ENCODE assay signal across 1 fruit fly cellular context in the genomic region with DNA sequence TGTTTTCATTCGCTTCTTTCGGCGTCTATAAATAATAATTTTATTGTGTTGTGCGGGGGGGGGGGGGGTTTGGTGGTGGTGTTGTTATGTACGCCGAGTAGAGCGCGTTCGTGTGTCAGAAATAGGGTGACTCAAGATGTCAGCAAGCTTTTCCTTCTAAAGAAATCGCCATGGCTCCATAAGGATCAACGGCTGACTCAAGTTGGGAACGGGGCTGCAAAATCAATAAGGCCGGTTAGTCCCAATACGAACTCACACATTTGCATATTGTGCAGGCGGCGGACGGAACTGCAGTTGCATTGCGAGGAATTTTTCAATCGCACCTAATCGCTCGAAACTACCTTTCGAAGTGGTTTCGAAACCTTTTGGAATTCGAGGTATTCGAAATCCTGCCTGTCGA.
TF ChIP-seq lines count a peak whose summit lies in the region.

No protein-coding gene starts in this region.

TF ChIP-seq in whole organism, embryonic, 481 proteins besides CTCF, POLR2A, EP300 and RAD21 (continued from another document and continues in another):
- TF ChIP-seq Dll (GFP tag; IDR thresholded peaks at IDR 0.05; lab: Robert Waterston, UW; ENCODE audit: partially characterized antibody) (no peak), lbe (GFP tag; optimal IDR thresholded peaks at IDR 0.05; lab: Kevin White, UChicago) (no peak), nau (GFP tag; optimal IDR thresholded peaks at IDR 0.05; lab: Kevin White, UChicago) (no peak), H15 (GFP tag; IDR thresholded peaks at IDR 0.05; lab: Robert Waterston, UW) (0 out of 3 replicates have a peak, but pooled peaks have one; percentile 9), maf-S (GFP tag; optimal IDR thresholded peaks at IDR 0.05; lab: Kevin White, UChicago) (no peak), CG31441 (GFP tag; IDR thresholded peaks at IDR 0.05; lab: Robert Waterston, UW) (no peak), Optix (GFP tag; IDR thresholded peaks at IDR 0.05; lab: Robert Waterston, UW) (peak; percentile 25; the same call in 2 of the 3 replicates), esg (GFP tag; conservative IDR thresholded peaks at IDR 0.05; lab: Robert Waterston, UW) (peak; percentile 46), CG7745 (tag; optimal IDR thresholded peaks at IDR 0.05; lab: Kevin White, UChicago) (no peak), CG8944 (GFP tag; optimal IDR thresholded peaks at IDR 0.05; lab: Kevin White, UChicago) (no peak), nmo (GFP tag; optimal IDR thresholded peaks at IDR 0.05; lab: Kevin White, UChicago) (no peak), Mad (GFP tag; optimal IDR thresholded peaks at IDR 0.05; lab: Kevin White, UChicago) (no peak), Trl (optimal IDR thresholded peaks at IDR 0.05; lab: Kevin White, UChicago) (no peak), Trl (GFP tag; optimal IDR thresholded peaks at IDR 0.05; lab: Kevin White, UChicago) (no peak), CG17829 (tag; optimal IDR thresholded peaks at IDR 0.05; lab: Kevin White, UChicago) (no peak), croc (GFP tag; conservative IDR thresholded peaks at IDR 0.05; lab: Robert Waterston, UW) (no peak), CG14050 (GFP tag; IDR thresholded peaks at IDR 0.05; lab: Robert Waterston, UW) (peak; percentile 23; the same call in 1 of the 3 replicates), CoRest (tag; optimal IDR thresholded peaks at IDR 0.05; lab: Kevin White, UChicago) (peak; percentile 51), CG1832 (GFP tag; optimal IDR thresholded peaks at IDR 0.05; lab: Kevin White, UChicago) (no peak), Spps (tag; optimal IDR thresholded peaks at IDR 0.05; lab: Kevin White, UChicago) (no peak), CG16863 (GFP tag; optimal IDR thresholded peaks at IDR 0.05; lab: Kevin White, UChicago) (peak; percentile 4), Dp (GFP tag; optimal IDR thresholded peaks at IDR 0.05; lab: Kevin White, UChicago) (no peak), CG15479 (GFP tag; optimal IDR thresholded peaks at IDR 0.05; lab: Kevin White, UChicago) (no peak), Hey (tag; optimal IDR thresholded peaks at IDR 0.05; lab: Kevin White, UChicago) (no peak), CG7271 (tag; optimal IDR thresholded peaks at IDR 0.05; lab: Kevin White, UChicago) (no peak), grn (GFP tag; optimal IDR thresholded peaks at IDR 0.05; lab: Kevin White, UChicago) (no peak), Sox102F (GFP tag; optimal IDR thresholded peaks at IDR 0.05; lab: Kevin White, UChicago) (peak; percentile 44), grau (tag; optimal IDR thresholded peaks at IDR 0.05; lab: Kevin White, UChicago) (peak; percentile 53), Hr39 (optimal IDR thresholded peaks at IDR 0.05; lab: Kevin White, UChicago) (no peak), cad (GFP tag; optimal IDR thresholded peaks at IDR 0.05; lab: Kevin White, UChicago) (no peak), CG17385 (GFP tag; optimal IDR thresholded peaks at IDR 0.05; lab: Kevin White, UChicago) (no peak), Doc2 (GFP tag; IDR thresholded peaks at IDR 0.05; lab: Robert Waterston, UW) (no peak), twi (tag; optimal IDR thresholded peaks at IDR 0.05; lab: Kevin White, UChicago) (no peak), sens (GFP tag; lab: Kevin White, UChicago) (no peak), CG9876 (GFP tag; optimal IDR thresholded peaks at IDR 0.05; lab: Kevin White, UChicago) (no peak), CG1792 (GFP tag; optimal IDR thresholded peaks at IDR 0.05; lab: Kevin White, UChicago) (no peak), nerfin-2 (GFP tag; IDR thresholded peaks at IDR 0.05; lab: Robert Waterston, UW; ENCODE audit: partially characterized antibody) (no peak), gro (GFP tag; optimal IDR thresholded peaks at IDR 0.05; lab: Kevin White, UChicago) (peak; percentile 4), CG3281 (GFP tag; optimal IDR thresholded peaks at IDR 0.05; lab: Kevin White, UChicago) (peak; percentile 44), slp2 (GFP tag; optimal IDR thresholded peaks at IDR 0.05; lab: Kevin White, UChicago) (no peak), schlank (tag; optimal IDR thresholded peaks at IDR 0.05; lab: Kevin White, UChicago) (no peak), Mrtf (GFP tag; IDR thresholded peaks at IDR 0.05; lab: Robert Waterston, UW) (no peak), mld (GFP tag; IDR thresholded peaks at IDR 0.05; lab: Robert Waterston, UW; ENCODE audit: partially characterized antibody) (no peak), CG10654 (GFP tag; optimal IDR thresholded peaks at IDR 0.05; lab: Kevin White, UChicago) (no peak), Eip74EF (GFP tag; optimal IDR thresholded peaks at IDR 0.05; lab: Kevin White, UChicago) (no peak), ssp (GFP tag; IDR thresholded peaks at IDR 0.05; lab: Robert Waterston, UW) (no peak), nom (GFP tag; optimal IDR thresholded peaks at IDR 0.05; lab: Kevin White, UChicago) (no peak), Usf (GFP tag; optimal IDR thresholded peaks at IDR 0.05; lab: Kevin White, UChicago) (no peak), CG7963 (GFP tag; IDR thresholded peaks at IDR 0.05; lab: Robert Waterston, UW; ENCODE audit: partially characterized antibody) (no peak), CG18262 (tag; optimal IDR thresholded peaks at IDR 0.05; lab: Kevin White, UChicago) (no peak), CG7987 (GFP tag; optimal IDR thresholded peaks at IDR 0.05; lab: Kevin White, UChicago) (no peak), CG16779 (GFP tag; IDR thresholded peaks at IDR 0.05; lab: Robert Waterston, UW) (no peak), CG13624 (GFP tag; optimal IDR thresholded peaks at IDR 0.05; lab: Kevin White, UChicago) (no peak), CG7556 (GFP tag; optimal IDR thresholded peaks at IDR 0.05; lab: Kevin White, UChicago) (no peak), da (GFP tag; optimal IDR thresholded peaks at IDR 0.05; lab: Kevin White, UChicago) (no peak), YL-1 (GFP tag; optimal IDR thresholded peaks at IDR 0.05; lab: Kevin White, UChicago) (no peak), seq (GFP tag; IDR thresholded peaks at IDR 0.05; lab: Robert Waterston, UW) (peak; percentile 17; the same call in 1 of the 2 replicates), CG17186 (GFP tag; optimal IDR thresholded peaks at IDR 0.05; lab: Kevin White, UChicago) (no peak), CG3838 (GFP tag; optimal IDR thresholded peaks at IDR 0.05; lab: Kevin White, UChicago) (no peak), btn (GFP tag; optimal IDR thresholded peaks at IDR 0.05; lab: Kevin White, UChicago) (no peak), CG5953 (GFP tag; IDR thresholded peaks at IDR 0.05; lab: Robert Waterston, UW) (peak; percentile 48; the same call in 1 of the 2 replicates), CG12942 (GFP tag; optimal IDR thresholded peaks at IDR 0.05; lab: Kevin White, UChicago) (peak; percentile 19), cas (GFP tag; IDR thresholded peaks at IDR 0.05; lab: Robert Waterston, UW) (no peak), CG12155 (GFP tag; optimal IDR thresholded peaks at IDR 0.05; lab: Kevin White, UChicago) (no peak), eyg (GFP tag; optimal IDR thresholded peaks at IDR 0.05; lab: Kevin White, UChicago) (no peak), CG2678 (tag; optimal IDR thresholded peaks at IDR 0.05; lab: Kevin White, UChicago) (peak; percentile 18), CG13424 (tag; optimal IDR thresholded peaks at IDR 0.05; lab: Kevin White, UChicago) (peak; percentile 58), CG8478 (optimal IDR thresholded peaks at IDR 0.05; lab: Kevin White, UChicago) (no peak), CG4854 (GFP tag; optimal IDR thresholded peaks at IDR 0.05; lab: Kevin White, UChicago) (no peak), CG1647 (GFP tag; optimal IDR thresholded peaks at IDR 0.05; lab: Kevin White, UChicago) (no peak), CG10321 (GFP tag; IDR thresholded peaks at IDR 0.05; lab: Robert Waterston, UW) (no peak), Hr3 (GFP tag; optimal IDR thresholded peaks at IDR 0.05; lab: Kevin White, UChicago) (no peak), CG9817 (tag; optimal IDR thresholded peaks at IDR 0.05; lab: Kevin White, UChicago) (peak; percentile 61), Kr (GFP tag; optimal IDR thresholded peaks at IDR 0.05; lab: Kevin White, UChicago) (no peak), CG4707 (GFP tag; optimal IDR thresholded peaks at IDR 0.05; lab: Kevin White, UChicago) (no peak), tx (GFP tag; optimal IDR thresholded peaks at IDR 0.05; lab: Kevin White, UChicago) (no peak), mam (GFP tag; optimal IDR thresholded peaks at IDR 0.05; lab: Kevin White, UChicago) (peak; percentile 6), Ada2b (GFP tag; IDR thresholded peaks at IDR 0.05; lab: Robert Waterston, UW) (peak; percentile 60), CG1603 (tag; optimal IDR thresholded peaks at IDR 0.05; lab: Kevin White, UChicago) (no peak), CG14860 (GFP tag; IDR thresholded peaks at IDR 0.05; lab: Robert Waterston, UW; ENCODE audit: partially characterized antibody) (no peak), Lpt (GFP tag; optimal IDR thresholded peaks at IDR 0.05; lab: Kevin White, UChicago) (no peak), Sin3A (optimal IDR thresholded peaks at IDR 0.05; lab: Kevin White, UChicago) (no peak), Xbp1 (GFP tag; optimal IDR thresholded peaks at IDR 0.05; lab: Kevin White, UChicago) (peak; percentile 13), CG6272 (GFP tag; IDR thresholded peaks at IDR 0.05; lab: Robert Waterston, UW) (0 out of 2 replicates have a peak, but pooled peaks have one; percentile 24), bcd (GFP tag; optimal IDR thresholded peaks at IDR 0.05; lab: Kevin White, UChicago) (peak; percentile 15), caup (GFP tag; optimal IDR thresholded peaks at IDR 0.05; lab: Kevin White, UChicago; ENCODE audit: severe bottlenecking) (peak; percentile 6), CG3065 (GFP tag; optimal IDR thresholded peaks at IDR 0.05; lab: Kevin White, UChicago) (no peak), ap (GFP tag; IDR thresholded peaks at IDR 0.05; lab: Robert Waterston, UW) (no peak), CG17802 (tag; optimal IDR thresholded peaks at IDR 0.05; lab: Kevin White, UChicago) (no peak), CG12104 (GFP tag; optimal IDR thresholded peaks at IDR 0.05; lab: Kevin White, UChicago) (no peak), crp (GFP tag; optimal IDR thresholded peaks at IDR 0.05; lab: Kevin White, UChicago) (no peak), Ravus (GFP tag; IDR thresholded peaks at IDR 0.05; lab: Robert Waterston, UW) (no peak), NfI (GFP tag; optimal IDR thresholded peaks at IDR 0.05; lab: Kevin White, UChicago) (peak; percentile 71), Hmx (GFP tag; optimal IDR thresholded peaks at IDR 0.05; lab: Kevin White, UChicago) (no peak), Nf-YC (tag; optimal IDR thresholded peaks at IDR 0.05; lab: Kevin White, UChicago) (no peak), run (tag; optimal IDR thresholded peaks at IDR 0.05; lab: Kevin White, UChicago) (no peak), CG12236 (GFP tag; optimal IDR thresholded peaks at IDR 0.05; lab: Kevin White, UChicago) (no peak), CG17328 (GFP tag; IDR thresholded peaks at IDR 0.05; lab: Robert Waterston, UW) (peak; percentile 44), Hr51 (GFP tag; optimal IDR thresholded peaks at IDR 0.05; lab: Kevin White, UChicago) (peak in 1 of 2 experiments; percentile 64), Bdp1 (GFP tag; optimal IDR thresholded peaks at IDR 0.05; lab: Kevin White, UChicago) (no peak), odd (GFP tag; optimal IDR thresholded peaks at IDR 0.05; lab: Kevin White, UChicago) (no peak), CG4820 (GFP tag; optimal IDR thresholded peaks at IDR 0.05; lab: Kevin White, UChicago) (no peak), B-H1 (GFP tag; IDR thresholded peaks at IDR 0.05; lab: Robert Waterston, UW) (peak; percentile 16; the same call in 1 of the 3 replicates), CG33557 (GFP tag; optimal IDR thresholded peaks at IDR 0.05; lab: Kevin White, UChicago) (no peak), Atf-2 (GFP tag; optimal IDR thresholded peaks at IDR 0.05; lab: Kevin White, UChicago) (no peak), NK7.1 (GFP tag; optimal IDR thresholded peaks at IDR 0.05; lab: Kevin White, UChicago) (no peak), org-1 (GFP tag; optimal IDR thresholded peaks at IDR 0.05; lab: Kevin White, UChicago) (peak; percentile 10), Adf1 (GFP tag; IDR thresholded peaks at IDR 0.05; lab: Robert Waterston, UW) (no peak), CG18619 (GFP tag; optimal IDR thresholded peaks at IDR 0.05; lab: Kevin White, UChicago) (no peak), dmrt11E (tag; optimal IDR thresholded peaks at IDR 0.05; lab: Kevin White, UChicago) (no peak), wor (GFP tag; IDR thresholded peaks at IDR 0.05; lab: Robert Waterston, UW) (0 out of 2 replicates have a peak, but pooled peaks have one; percentile 14), unc-4 (GFP tag; IDR thresholded peaks at IDR 0.05; lab: Robert Waterston, UW; ENCODE audit: partially characterized antibody) (no peak), klu (GFP tag; IDR thresholded peaks at IDR 0.05; lab: Robert Waterston, UW) (no peak), wek (GFP tag; optimal IDR thresholded peaks at IDR 0.05; lab: Kevin White, UChicago) (no peak), ATbp (GFP tag; optimal IDR thresholded peaks at IDR 0.05; lab: Kevin White, UChicago) (no peak), peb (GFP tag; IDR thresholded peaks at IDR 0.05; lab: Robert Waterston, UW) (no peak), sob (GFP tag; IDR thresholded peaks at IDR 0.05; lab: Robert Waterston, UW) (peak; percentile 52), pan (optimal IDR thresholded peaks at IDR 0.05; lab: Kevin White, UChicago) (no peak), pan (GFP tag; optimal IDR thresholded peaks at IDR 0.05 in 1 of 2, IDR thresholded peaks at IDR 0.05 in 1 of 2) (peak in 1 of 2 experiments; percentile 38), CG10147 (GFP tag; optimal IDR thresholded peaks at IDR 0.05; lab: Kevin White, UChicago) (peak; percentile 33), Sry-β (GFP tag; optimal IDR thresholded peaks at IDR 0.05; lab: Kevin White, UChicago) (no peak), lov (optimal IDR thresholded peaks at IDR 0.05; lab: Kevin White, UChicago) (no peak), lov (GFP tag; IDR thresholded peaks at IDR 0.05; lab: Robert Waterston, UW) (no peak), stwl (tag; optimal IDR thresholded peaks at IDR 0.05; lab: Kevin White, UChicago) (no peak), zf30C (GFP tag; optimal IDR thresholded peaks at IDR 0.05; lab: Kevin White, UChicago) (no peak), salm (tag; optimal IDR thresholded peaks at IDR 0.05; lab: Kevin White, UChicago) (no peak), ken (GFP tag; IDR thresholded peaks at IDR 0.05; lab: Robert Waterston, UW) (0 out of 3 replicates have a peak, but pooled peaks have one; percentile 43), fd64A (GFP tag; optimal IDR thresholded peaks at IDR 0.05; lab: Kevin White, UChicago) (no peak), sens-2 (GFP tag; IDR thresholded peaks at IDR 0.05; lab: Robert Waterston, UW) (no peak), oc (tag; optimal IDR thresholded peaks at IDR 0.05; lab: Kevin White, UChicago) (no peak), Poxn (GFP tag; IDR thresholded peaks at IDR 0.05; lab: Robert Waterston, UW) (0 out of 2 replicates have a peak, but pooled peaks have one; percentile 13)
